4 fruit fly cellular contexts compared by ENCODE assay signal in the genomic region with DNA sequence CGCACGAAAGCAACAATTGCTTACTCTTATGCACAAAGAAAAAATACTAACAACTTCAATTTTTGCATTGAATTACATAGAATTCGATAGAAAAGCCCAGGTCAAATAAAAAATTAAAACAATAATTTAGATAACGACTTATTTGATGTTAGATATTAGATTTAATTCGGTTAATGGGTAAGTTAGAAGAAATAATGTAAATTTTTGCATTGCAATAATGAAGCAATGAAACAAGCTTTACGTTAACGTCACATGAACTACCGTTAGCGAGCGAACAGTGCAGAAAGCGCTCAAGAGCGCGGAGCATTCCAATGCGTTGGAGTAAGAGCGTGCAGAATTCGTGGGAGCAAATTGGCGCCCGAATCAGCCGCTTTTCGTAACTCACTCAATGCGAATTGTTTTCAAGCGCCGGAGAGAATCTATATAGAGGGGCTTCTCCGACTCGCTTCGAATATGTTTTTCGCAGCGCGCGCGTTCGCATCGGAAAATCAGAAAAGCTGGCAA.
TF ChIP-seq lines count a peak whose summit lies in the region.

A gene (plus strand): TSS at position 454 of the 504 bp plus-strand sequence.

TF ChIP-seq in whole organism, adult, 20 proteins besides CTCF, POLR2A, EP300 and RAD21 (continued from another document):
- TF ChIP-seq CG7045 (GFP tag; optimal IDR thresholded peaks at IDR 0.05; lab: Kevin White, UChicago), result peak; percentile 45
- TF ChIP-seq CG12768 (GFP tag; optimal IDR thresholded peaks at IDR 0.05; lab: Kevin White, UChicago), result peak; percentile 40
- TF ChIP-seq Crg-1 (GFP tag; optimal IDR thresholded peaks at IDR 0.05; lab: Kevin White, UChicago), result no peak
TF ChIP-seq in whole organism, adult: peak in this region for 9.

TF ChIP-seq in whole organism, embryonic, 481 proteins besides CTCF, POLR2A, EP300 and RAD21 (continued from another document and continues in another):
- peak; percentile 45 for TF ChIP-seq nerfin-1 (tag; optimal IDR thresholded peaks at IDR 0.05; lab: Kevin White, UChicago)
- peak; percentile 41 for TF ChIP-seq CG13424 (tag; optimal IDR thresholded peaks at IDR 0.05; lab: Kevin White, UChicago)
- no peak for TF ChIP-seq crp (GFP tag; optimal IDR thresholded peaks at IDR 0.05; lab: Kevin White, UChicago)
- peak; percentile 18 for TF ChIP-seq CG12391 (tag; optimal IDR thresholded peaks at IDR 0.05; lab: Kevin White, UChicago)
- no peak for TF ChIP-seq CG2875 (GFP tag; optimal IDR thresholded peaks at IDR 0.05; lab: Kevin White, UChicago)
- TF ChIP-seq dan (GFP tag; IDR thresholded peaks at IDR 0.05; lab: Robert Waterston, UW), result no peak
- no peak for TF ChIP-seq CG8089 (GFP tag; optimal IDR thresholded peaks at IDR 0.05; lab: Kevin White, UChicago)
- no peak for TF ChIP-seq Bgb (GFP tag; IDR thresholded peaks at IDR 0.05; lab: Robert Waterston, UW; ENCODE audit: partially characterized antibody)
- TF ChIP-seq CG1024 (GFP tag; IDR thresholded peaks at IDR 0.05; lab: Robert Waterston, UW), result no peak
- TF ChIP-seq HmgD (GFP tag; optimal IDR thresholded peaks at IDR 0.05; lab: Kevin White, UChicago), result no peak
- no peak for TF ChIP-seq bigmax (GFP tag; optimal IDR thresholded peaks at IDR 0.05; lab: Kevin White, UChicago)
- TF ChIP-seq CG6791 (GFP tag; IDR thresholded peaks at IDR 0.05; lab: Robert Waterston, UW; ENCODE audit: partially characterized antibody), result no peak
- TF ChIP-seq dati (GFP tag; IDR thresholded peaks at IDR 0.05; lab: Robert Waterston, UW), result no peak
- no peak for TF ChIP-seq CG2116 (GFP tag; optimal IDR thresholded peaks at IDR 0.05; lab: Kevin White, UChicago)
- TF ChIP-seq prd (optimal IDR thresholded peaks at IDR 0.05; lab: Kevin White, UChicago), result no peak
- TF ChIP-seq prd (GFP tag; IDR thresholded peaks at IDR 0.05; lab: Robert Waterston, UW), result peak; percentile 53; the same call in 2 of the 3 replicates
- no peak for TF ChIP-seq tll (GFP tag; optimal IDR thresholded peaks at IDR 0.05; lab: Kevin White, UChicago)
- peak; percentile 82 for TF ChIP-seq CG2678 (tag; optimal IDR thresholded peaks at IDR 0.05; lab: Kevin White, UChicago)
- TF ChIP-seq ind (GFP tag; optimal IDR thresholded peaks at IDR 0.05; lab: Kevin White, UChicago), result peak; percentile 56
- TF ChIP-seq CG31224 (GFP tag; IDR thresholded peaks at IDR 0.05; lab: Robert Waterston, UW), result no peak
- TF ChIP-seq sqz (GFP tag; optimal IDR thresholded peaks at IDR 0.05; lab: Kevin White, UChicago), result peak; percentile 15
- TF ChIP-seq Atf3 (GFP tag; optimal IDR thresholded peaks at IDR 0.05; lab: Kevin White, UChicago), result no peak
- TF ChIP-seq mld (GFP tag; IDR thresholded peaks at IDR 0.05; lab: Robert Waterston, UW; ENCODE audit: partially characterized antibody), result no peak
- TF ChIP-seq CG14050 (GFP tag; IDR thresholded peaks at IDR 0.05; lab: Robert Waterston, UW), result no peak
- TF ChIP-seq D (optimal IDR thresholded peaks at IDR 0.05; lab: Kevin White, UChicago), result no peak
- TF ChIP-seq D (GFP tag; optimal IDR thresholded peaks at IDR 0.05; lab: Kevin White, UChicago), result peak; percentile 3
- peak; percentile 46 for TF ChIP-seq Nf-YC (tag; optimal IDR thresholded peaks at IDR 0.05; lab: Kevin White, UChicago)
- no peak for TF ChIP-seq tup (GFP tag; optimal IDR thresholded peaks at IDR 0.05; lab: Kevin White, UChicago)
- no peak for TF ChIP-seq Pdp1 (GFP tag; optimal IDR thresholded peaks at IDR 0.05; lab: Kevin White, UChicago)
- no peak for TF ChIP-seq ATbp (GFP tag; optimal IDR thresholded peaks at IDR 0.05; lab: Kevin White, UChicago)
- no peak for TF ChIP-seq gce (GFP tag; IDR thresholded peaks at IDR 0.05; lab: Robert Waterston, UW)
- peak; percentile 63 for TF ChIP-seq CG14441 (GFP tag; IDR thresholded peaks at IDR 0.05; lab: Robert Waterston, UW)
- TF ChIP-seq Atf-2 (GFP tag; optimal IDR thresholded peaks at IDR 0.05; lab: Kevin White, UChicago), result no peak
- TF ChIP-seq Spps (tag; optimal IDR thresholded peaks at IDR 0.05; lab: Kevin White, UChicago), result no peak
- TF ChIP-seq MBD-R2 (GFP tag; IDR thresholded peaks at IDR 0.05; lab: Robert Waterston, UW), result no peak
- peak; percentile 52 for TF ChIP-seq CG15269 (tag; optimal IDR thresholded peaks at IDR 0.05; lab: Kevin White, UChicago)
- no peak for TF ChIP-seq org-1 (GFP tag; optimal IDR thresholded peaks at IDR 0.05; lab: Kevin White, UChicago)
- TF ChIP-seq CoRest (tag; optimal IDR thresholded peaks at IDR 0.05; lab: Kevin White, UChicago), result peak; percentile 10
- no peak for TF ChIP-seq CG33213 (GFP tag; optimal IDR thresholded peaks at IDR 0.05; lab: Kevin White, UChicago)
- TF ChIP-seq her (GFP tag; optimal IDR thresholded peaks at IDR 0.05; lab: Kevin White, UChicago), result no peak
- no peak for TF ChIP-seq CG7357 (GFP tag; IDR thresholded peaks at IDR 0.05; lab: Robert Waterston, UW)

TF ChIP-seq in whole organism, prepupa, 60 proteins besides CTCF, POLR2A, EP300 and RAD21 (continued from another document):
- peak; percentile 59 for TF ChIP-seq CG10669 (GFP tag; optimal IDR thresholded peaks at IDR 0.05; lab: Kevin White, UChicago)
- TF ChIP-seq dsx (GFP tag; optimal IDR thresholded peaks at IDR 0.05; lab: Kevin White, UChicago; ENCODE audit: poor library complexity, severe bottlenecking), result no peak
- peak; percentile 83 for TF ChIP-seq CG32006 (GFP tag; optimal IDR thresholded peaks at IDR 0.05; lab: Kevin White, UChicago)
- peak; percentile 33 for TF ChIP-seq net (GFP tag; optimal IDR thresholded peaks at IDR 0.05; lab: Kevin White, UChicago)
- TF ChIP-seq pdm3 (GFP tag; optimal IDR thresholded peaks at IDR 0.05; lab: Kevin White, UChicago), result peak; percentile 61
- TF ChIP-seq CG11762 (GFP tag; optimal IDR thresholded peaks at IDR 0.05; lab: Kevin White, UChicago; ENCODE audit: insufficient read depth), result peak; percentile 75
- no peak for TF ChIP-seq Ets96B (tag; optimal IDR thresholded peaks at IDR 0.05; lab: Kevin White, UChicago)
- TF ChIP-seq CG3919 (GFP tag; optimal IDR thresholded peaks at IDR 0.05; lab: Kevin White, UChicago), result peak; percentile 36
- no peak for TF ChIP-seq CG11902 (GFP tag; optimal IDR thresholded peaks at IDR 0.05; lab: Kevin White, UChicago)
- TF ChIP-seq acj6 (GFP tag; optimal IDR thresholded peaks at IDR 0.05; lab: Kevin White, UChicago), result peak; percentile 33
- peak in 1 of 2 experiments; percentile 38 for TF ChIP-seq salr (GFP tag; optimal IDR thresholded peaks at IDR 0.05; lab: Kevin White, UChicago)
- TF ChIP-seq fd59A (GFP tag; optimal IDR thresholded peaks at IDR 0.05; lab: Kevin White, UChicago), result no peak
- peak; percentile 54 for TF ChIP-seq spab (GFP tag; optimal IDR thresholded peaks at IDR 0.05; lab: Kevin White, UChicago)
- TF ChIP-seq Eip93F (GFP tag; optimal IDR thresholded peaks at IDR 0.05; lab: Kevin White, UChicago), result no peak
- TF ChIP-seq CG4318 (GFP tag; optimal IDR thresholded peaks at IDR 0.05; lab: Kevin White, UChicago), result peak; percentile 71
- peak; percentile 56 for TF ChIP-seq Met (GFP tag; optimal IDR thresholded peaks at IDR 0.05; lab: Kevin White, UChicago)
- TF ChIP-seq dac (GFP tag; optimal IDR thresholded peaks at IDR 0.05; lab: Kevin White, UChicago), result peak; percentile 24
- no peak for TF ChIP-seq Ets21C (GFP tag; optimal IDR thresholded peaks at IDR 0.05; lab: Kevin White, UChicago)
- TF ChIP-seq CG31627 (GFP tag; optimal IDR thresholded peaks at IDR 0.05; lab: Kevin White, UChicago), result peak; percentile 21
- TF ChIP-seq achi (GFP tag; optimal IDR thresholded peaks at IDR 0.05; lab: Kevin White, UChicago), result peak; percentile 42
- peak; percentile 4 for TF ChIP-seq CG6854 (GFP tag; optimal IDR thresholded peaks at IDR 0.05; lab: Kevin White, UChicago)
- TF ChIP-seq CG6808 (GFP tag; optimal IDR thresholded peaks at IDR 0.05; lab: Kevin White, UChicago), result peak; percentile 63
- TF ChIP-seq Eip78C (GFP tag; lab: Kevin White, UChicago), result peak; percentile 79
- peak; percentile 0 for TF ChIP-seq CG6792 (GFP tag; optimal IDR thresholded peaks at IDR 0.05; lab: Kevin White, UChicago)
- peak; percentile 85 for TF ChIP-seq CG6276 (GFP tag; optimal IDR thresholded peaks at IDR 0.05; lab: Kevin White, UChicago)
- peak; percentile 32 for TF ChIP-seq Blimp-1 (GFP tag; optimal IDR thresholded peaks at IDR 0.05; lab: Kevin White, UChicago)
- TF ChIP-seq eg (GFP tag; IDR thresholded peaks at IDR 0.05; lab: Robert Waterston, UW), result peak; percentile 84
- peak; percentile 48 for TF ChIP-seq Eip75B (GFP tag; optimal IDR thresholded peaks at IDR 0.05; lab: Kevin White, UChicago)
- peak; percentile 45 for TF ChIP-seq esn (GFP tag; optimal IDR thresholded peaks at IDR 0.05; lab: Kevin White, UChicago)
- no peak for TF ChIP-seq Sox102F (GFP tag; optimal IDR thresholded peaks at IDR 0.05; lab: Kevin White, UChicago)
- TF ChIP-seq lz (GFP tag; optimal IDR thresholded peaks at IDR 0.05; lab: Kevin White, UChicago), result peak; percentile 14
- TF ChIP-seq cyc (GFP tag; optimal IDR thresholded peaks at IDR 0.05; lab: Kevin White, UChicago), result no peak
- no peak for TF ChIP-seq Hr38 (GFP tag; optimal IDR thresholded peaks at IDR 0.05; lab: Kevin White, UChicago)
- TF ChIP-seq CG34406 (GFP tag; optimal IDR thresholded peaks at IDR 0.05; lab: Kevin White, UChicago), result peak; percentile 25
- no peak for TF ChIP-seq ss (GFP tag; optimal IDR thresholded peaks at IDR 0.05; lab: Kevin White, UChicago)
- TF ChIP-seq CG16779 (tag; optimal IDR thresholded peaks at IDR 0.05; lab: Kevin White, UChicago), result peak; percentile 1
- peak; percentile 23 for TF ChIP-seq fd85E (GFP tag; optimal IDR thresholded peaks at IDR 0.05; lab: Kevin White, UChicago)
- peak; percentile 69 for TF ChIP-seq CG11294 (GFP tag; IDR thresholded peaks at IDR 0.05; lab: Robert Waterston, UW)
- peak; percentile 78 for TF ChIP-seq Gug (GFP tag; IDR thresholded peaks at IDR 0.05; lab: Robert Waterston, UW)
- peak; percentile 79 for TF ChIP-seq CG15336 (GFP tag; IDR thresholded peaks at IDR 0.05; lab: Robert Waterston, UW)
- TF ChIP-seq fkh (GFP tag; optimal IDR thresholded peaks at IDR 0.05; lab: Kevin White, UChicago), result no peak
- TF ChIP-seq Sox14 (GFP tag; optimal IDR thresholded peaks at IDR 0.05; lab: Kevin White, UChicago), result peak; percentile 46

TF ChIP-seq in whole organism, pupa, 21 proteins besides CTCF, POLR2A, EP300 and RAD21 (continued from another document):
- TF ChIP-seq CG34367 (tag; optimal IDR thresholded peaks at IDR 0.05; lab: Kevin White, UChicago), result no peak
- TF ChIP-seq CG9948 (tag; optimal IDR thresholded peaks at IDR 0.05; lab: Kevin White, UChicago), result peak; percentile 74
